Fruit fly (Drosophila melanogaster): ENCODE measurements around the gene NetA.
A peak's percentile ranks its signal among the peaks of the same experiment; 100 is the strongest.

Gene NetA

DNA sequence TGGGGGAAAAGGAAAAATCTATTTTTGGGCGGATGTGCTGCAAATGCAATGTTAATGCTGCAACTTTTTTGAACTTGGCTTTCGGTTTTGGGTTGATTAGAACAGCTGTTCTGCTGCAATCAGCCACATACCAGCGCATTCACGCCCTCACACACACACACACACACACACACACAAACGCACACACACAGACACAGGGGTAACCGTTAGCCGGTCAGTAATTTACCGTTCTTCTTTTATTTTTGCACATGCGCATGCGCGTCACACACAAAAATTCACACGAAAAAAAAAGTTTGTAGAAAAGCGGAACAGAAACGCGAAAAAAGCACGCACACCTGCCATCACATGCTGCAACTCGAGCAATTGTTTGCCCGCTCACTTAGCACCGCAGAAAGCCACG is 51.8 kb downstream of the NetA start:
- TF ChIP-seq nerfin-1 (tag; optimal IDR thresholded peaks at IDR 0.05), result peak; percentile 40
- no peak for TF ChIP-seq CG17186 (GFP tag; optimal IDR thresholded peaks at IDR 0.05)
- no peak for TF ChIP-seq Pdp1 (GFP tag; optimal IDR thresholded peaks at IDR 0.05)
- TF ChIP-seq Dfd (GFP tag; optimal IDR thresholded peaks at IDR 0.05), result peak in 1 of 2 experiments; percentile 15
- no peak for TF ChIP-seq dati (GFP tag; IDR thresholded peaks at IDR 0.05)
- TF ChIP-seq CG10431 (GFP tag; optimal IDR thresholded peaks at IDR 0.05), result no peak
- peak; percentile 48 for TF ChIP-seq Ets65A (GFP tag)
- TF ChIP-seq ewg (GFP tag; optimal IDR thresholded peaks at IDR 0.05), result peak; percentile 68
- TF ChIP-seq cg (GFP tag; optimal IDR thresholded peaks at IDR 0.05), result peak; percentile 58
- no peak for TF ChIP-seq vnd (GFP tag; IDR thresholded peaks at IDR 0.05; ENCODE audit: partially characterized antibody)
- TF ChIP-seq row (GFP tag; IDR thresholded peaks at IDR 0.05), result no peak

DNA sequence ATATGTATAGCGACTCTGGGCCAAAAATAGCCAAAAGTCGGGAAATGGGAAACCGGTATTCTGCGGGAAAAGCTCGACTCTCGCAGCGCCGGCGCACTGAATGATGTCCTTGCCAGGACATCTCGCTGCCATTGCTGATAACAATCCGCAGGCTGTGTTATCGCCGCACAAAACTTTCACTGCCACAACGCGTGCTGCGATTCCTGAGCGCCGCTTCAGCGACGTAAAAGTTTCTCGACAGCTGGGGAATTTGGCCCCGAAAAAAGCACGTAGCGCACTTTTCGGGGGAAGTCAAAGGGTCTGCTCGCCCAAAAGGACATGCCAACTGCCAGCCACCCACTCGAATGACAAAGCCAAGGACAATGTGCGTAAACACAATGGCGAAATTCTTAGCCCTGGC is 54.3 kb downstream of the NetA start:
- no peak for TF ChIP-seq grau (tag; optimal IDR thresholded peaks at IDR 0.05)
- peak; percentile 63 for TF ChIP-seq ewg (GFP tag; optimal IDR thresholded peaks at IDR 0.05)
- TF ChIP-seq pb (GFP tag; optimal IDR thresholded peaks at IDR 0.05), result no peak
- TF ChIP-seq abd-A (tag; optimal IDR thresholded peaks at IDR 0.05), result peak; percentile 50
- TF ChIP-seq NK7.1 (GFP tag; optimal IDR thresholded peaks at IDR 0.05), result no peak
- no peak for TF ChIP-seq Ravus (GFP tag; IDR thresholded peaks at IDR 0.05)
- no peak for TF ChIP-seq CG10274 (GFP tag; optimal IDR thresholded peaks at IDR 0.05)
- TF ChIP-seq CG6254 (GFP tag; optimal IDR thresholded peaks at IDR 0.05), result no peak
- no peak for TF ChIP-seq emc (GFP tag; optimal IDR thresholded peaks at IDR 0.05)
- peak; percentile 6 for TF ChIP-seq CG13894 (tag; optimal IDR thresholded peaks at IDR 0.05)
- no peak for TF ChIP-seq jing (GFP tag; optimal IDR thresholded peaks at IDR 0.05)
- TF ChIP-seq CG7839 (tag; optimal IDR thresholded peaks at IDR 0.05), result no peak
- no peak for TF ChIP-seq caup (GFP tag; optimal IDR thresholded peaks at IDR 0.05; ENCODE audit: severe bottlenecking)
- TF ChIP-seq cad (GFP tag; optimal IDR thresholded peaks at IDR 0.05), result no peak
- peak; percentile 0 for TF ChIP-seq CG15514 (GFP tag; optimal IDR thresholded peaks at IDR 0.05)
- TF ChIP-seq Dref (GFP tag; IDR thresholded peaks at IDR 0.05), result 0 out of 2 replicates have a peak, but pooled peaks have one; percentile 2
- TF ChIP-seq esg (GFP tag; conservative IDR thresholded peaks at IDR 0.05), result no peak
- TF ChIP-seq BtbVII (GFP tag; optimal IDR thresholded peaks at IDR 0.05), result no peak
- TF ChIP-seq CG17568 (GFP tag; optimal IDR thresholded peaks at IDR 0.05), result no peak
- TF ChIP-seq bigmax (GFP tag; optimal IDR thresholded peaks at IDR 0.05), result no peak
- peak; percentile 37 for TF ChIP-seq Deaf1 (tag; optimal IDR thresholded peaks at IDR 0.05)
- TF ChIP-seq CG2202 (tag; optimal IDR thresholded peaks at IDR 0.05), result no peak
- no peak for TF ChIP-seq CG11398 (GFP tag; optimal IDR thresholded peaks at IDR 0.05)
- TF ChIP-seq shn (GFP tag; optimal IDR thresholded peaks at IDR 0.05), result no peak
- TF ChIP-seq CG31224 (GFP tag; IDR thresholded peaks at IDR 0.05), result peak; percentile 98
- no peak for TF ChIP-seq Eip74EF (GFP tag; optimal IDR thresholded peaks at IDR 0.05)
- TF ChIP-seq grn (GFP tag; optimal IDR thresholded peaks at IDR 0.05), result peak; percentile 17
- TF ChIP-seq aop (GFP tag; IDR thresholded peaks at IDR 0.05), result no peak
- no peak for TF ChIP-seq gce (GFP tag; IDR thresholded peaks at IDR 0.05)
- TF ChIP-seq bsh (GFP tag; optimal IDR thresholded peaks at IDR 0.05), result no peak
- no peak for TF ChIP-seq seq (GFP tag; IDR thresholded peaks at IDR 0.05)
- no peak for TF ChIP-seq HHEX (GFP tag; optimal IDR thresholded peaks at IDR 0.05)
